Worm (Caenorhabditis elegans) whole organism, young adult: Measurements from ENCODE around the gene Y39B6A.3.

ENCODE experiments used
- D2030.7 ChIP-seq: fragments of 200-800 bp; sonication (Bioruptor generic); IDR thresholded peaks from 2 replicates; pipeline ENCODE4 v1.3.6; 2022; ENCODE audit warnings: missing genetic modification reagents, missing genetic modification characterization, missing compliant biosample characterization
- F22D6.2 ChIP-seq: sonication (generic microtip); optimal IDR thresholded peaks from 2 replicates; lab custom pipeline; 2016; ENCODE audit warnings: mild to moderate bottlenecking, missing genetic modification characterization, missing compliant biosample characterization
- F37B4.10 ChIP-seq: fragments of 200-800 bp; sonication (Bioruptor generic); IDR thresholded peaks from 2 replicates; pipeline ENCODE4 v1.3.6; 2022; ENCODE audit warnings: missing genetic modification characterization, missing compliant biosample characterization
- F49E8.2 ChIP-seq: sonication (generic microtip); optimal IDR thresholded peaks from 3 replicates; lab custom pipeline; 2017; ENCODE audit warnings: missing genetic modification characterization, mild to moderate bottlenecking, missing compliant biosample characterization, antibody characterized with exemption, moderate library complexity; ENCODE audit not compliant: insufficient read depth
- F55B11.4 ChIP-seq: sonication (generic microtip); optimal IDR thresholded peaks from 2 replicates; lab custom pipeline; 2016; ENCODE audit warnings: missing compliant biosample characterization, missing genetic modification characterization, borderline replicate concordance; ENCODE audit not compliant: insufficient read depth
- T07F8.4 ChIP-seq: sonication (generic microtip); optimal IDR thresholded peaks from 2 replicates; lab custom pipeline; 2016; ENCODE audit warnings: mild to moderate bottlenecking, missing genetic modification characterization, moderate library complexity, missing compliant biosample characterization
- ZK185.1 ChIP-seq: sonication (generic microtip); optimal IDR thresholded peaks from 2 replicates; lab custom pipeline; 2016; ENCODE audit warnings: mild to moderate bottlenecking, missing genetic modification characterization, missing compliant biosample characterization; ENCODE audit not compliant: poor library complexity, severe bottlenecking
- aptf-3 ChIP-seq: fragments of 200-800 bp; sonication (Bioruptor generic); IDR thresholded peaks from 2 replicates; pipeline ENCODE4 v1.3.6; 2022; ENCODE audit warnings: missing genetic modification characterization, missing compliant biosample characterization
- attf-5 ChIP-seq: fragments of 200-800 bp; sonication (Bioruptor generic); optimal IDR thresholded peaks from 2 replicates; lab custom pipeline; 2018; ENCODE audit warnings: mild to moderate bottlenecking, missing genetic modification characterization, missing compliant biosample characterization
- attf-6 ChIP-seq: fragments of 200-800 bp; sonication (Bioruptor generic); IDR thresholded peaks from 2 replicates; pipeline ENCODE4 v1.3.6; 2022; ENCODE audit warnings: missing genetic modification reagents, missing genetic modification characterization, missing compliant biosample characterization
- ceh-27 ChIP-seq: fragments of 200-800 bp; sonication (Bioruptor generic); optimal IDR thresholded peaks from 2 replicates; lab custom pipeline; 2018; ENCODE audit warnings: mild to moderate bottlenecking, missing genetic modification characterization, moderate library complexity, missing compliant biosample characterization
- ceh-58 ChIP-seq: fragments of 200-800 bp; sonication (Bioruptor generic); IDR thresholded peaks from 2 replicates; pipeline ENCODE4 v1.3.6; 2022; ENCODE audit warnings: missing genetic modification characterization, missing compliant biosample characterization
- ceh-79 ChIP-seq: sonication (generic microtip); optimal IDR thresholded peaks from 2 replicates; lab custom pipeline; 2017; ENCODE audit warnings: mild to moderate bottlenecking, missing genetic modification characterization, missing compliant biosample characterization
- dpff-1 ChIP-seq: sonication (generic microtip); optimal IDR thresholded peaks from 2 replicates; lab custom pipeline; 2017; ENCODE audit warnings: mild to moderate bottlenecking, missing genetic modification characterization, missing compliant biosample characterization
- dpl-1 ChIP-seq: fragments of 150-350 bp; optimal IDR thresholded peaks from 2 replicates; lab custom pipeline; 2014; ENCODE audit warnings: missing biosample characterization, missing genetic modification reagents, missing genetic modification characterization
- fkh-3 ChIP-seq: sonication (generic microtip); optimal IDR thresholded peaks from 2 replicates; lab custom pipeline; 2016; ENCODE audit warnings: mild to moderate bottlenecking, missing genetic modification characterization, missing compliant biosample characterization
- gei-17 ChIP-seq: fragments of 200-800 bp; sonication (Bioruptor generic); optimal IDR thresholded peaks from 2 replicates; lab custom pipeline; 2018; ENCODE audit warnings: mild to moderate bottlenecking, missing genetic modification characterization, missing compliant biosample characterization
- him-1 ChIP-seq: sonication (generic microtip); optimal IDR thresholded peaks from 2 replicates; lab custom pipeline; 2016; ENCODE audit warnings: missing genotype, missing genetic modification reagents, missing genetic modification characterization, missing compliant biosample characterization
- hlh-12 ChIP-seq: sonication (generic microtip); optimal IDR thresholded peaks from 2 replicates; lab custom pipeline; 2016; ENCODE audit warnings: missing genetic modification characterization, missing compliant biosample characterization
- hlh-26 ChIP-seq: fragments of 200-800 bp; sonication (Bioruptor generic); conservative IDR thresholded peaks from 2 replicates; pipeline ENCODE4 v1.3.6; 2022; ENCODE audit warnings: missing genetic modification reagents, missing genetic modification characterization, missing compliant biosample characterization
- hmg-1.2 ChIP-seq: fragments of 200-800 bp; sonication (Bioruptor generic); IDR thresholded peaks from 2 replicates; pipeline ENCODE4 v1.3.6; 2022; ENCODE audit warnings: missing genetic modification reagents, missing genetic modification characterization, missing compliant biosample characterization
- hrde-1 ChIP-seq: sonication (generic microtip); optimal IDR thresholded peaks from 2 replicates; lab custom pipeline; 2016; ENCODE audit warnings: missing genetic modification characterization, mild to moderate bottlenecking, missing compliant biosample characterization, moderate library complexity, missing genotype, missing genetic modification reagents, borderline replicate concordance
- let-607 ChIP-seq, 2 experiments: fragments of 200-800 bp in 1 of 2; sonication (Bioruptor generic) in 1 of 2; sonication (generic microtip) in 1 of 2; optimal IDR thresholded peaks; 2 replicates each; lab custom pipeline; 2016 to 2018; ENCODE audit warnings: mild to moderate bottlenecking in 2 of 2, missing compliant biosample characterization in 2 of 2, missing genetic modification characterization in 2 of 2, moderate library complexity in 2 of 2, missing genotype in 1 of 2
- lin-26 ChIP-seq: fragments of 200-800 bp; sonication (Bioruptor generic); IDR thresholded peaks from 2 replicates; pipeline ENCODE4 v1.3.6; 2022; ENCODE audit warnings: missing genetic modification reagents, missing genetic modification characterization, missing compliant biosample characterization
- lin-35 ChIP-seq, 3 experiments: fragments of 150-350 bp in 2 of 3; sonication (generic microtip) in 1 of 3; optimal IDR thresholded peaks; 2 replicates each; lab custom pipeline; 2014 to 2018; ENCODE audit warnings: missing biosample characterization in 3 of 3, missing genetic modification characterization in 3 of 3, missing genetic modification reagents in 3 of 3
- lir-1 ChIP-seq: fragments of 200-800 bp; sonication (Bioruptor generic); conservative IDR thresholded peaks from 2 replicates; pipeline ENCODE4 v1.3.6; 2022; ENCODE audit warnings: missing genetic modification reagents, missing genetic modification characterization, missing compliant biosample characterization
- madf-3 ChIP-seq: fragments of 200-800 bp; sonication (Bioruptor generic); IDR thresholded peaks from 2 replicates; pipeline ENCODE4 v1.3.6; 2022; ENCODE audit warnings: missing genetic modification reagents, missing genetic modification characterization, missing compliant biosample characterization
- madf-6 ChIP-seq: fragments of 200-800 bp; sonication (Bioruptor generic); IDR thresholded peaks from 2 replicates; pipeline ENCODE4 v1.3.6; 2022; ENCODE audit warnings: missing genetic modification reagents, missing genetic modification characterization, missing compliant biosample characterization
- mcd-1 ChIP-seq: fragments of 200-800 bp; sonication (Bioruptor generic); IDR thresholded peaks from 2 replicates; pipeline ENCODE4 v1.3.6; 2022; ENCODE audit warnings: missing genetic modification reagents, missing genetic modification characterization, missing compliant biosample characterization
- nfya-1 ChIP-seq: sonication (generic microtip); optimal IDR thresholded peaks from 2 replicates; lab custom pipeline; 2017; ENCODE audit warnings: antibody characterized with exemption, missing compliant biosample characterization, missing genetic modification characterization, borderline replicate concordance; ENCODE audit not compliant: insufficient read depth
- nfya-2 ChIP-seq: fragments of 200-800 bp; sonication (Bioruptor generic); IDR thresholded peaks from 2 replicates; pipeline ENCODE4 v1.3.6; 2022; ENCODE audit warnings: missing genetic modification reagents, missing genetic modification characterization, missing compliant biosample characterization
- nhr-120 ChIP-seq: fragments of 200-800 bp; sonication (Bioruptor generic); IDR thresholded peaks from 2 replicates; pipeline ENCODE4 v1.3.6; 2022; ENCODE audit warnings: missing genetic modification characterization, missing compliant biosample characterization
- nhr-90 ChIP-seq: sonication (generic microtip); optimal IDR thresholded peaks from 2 replicates; lab custom pipeline; 2016; ENCODE audit warnings: missing genotype, mild to moderate bottlenecking, missing genetic modification characterization, missing compliant biosample characterization
- pbrm-1 ChIP-seq: fragments of 200-800 bp; sonication (Bioruptor generic); IDR thresholded peaks from 2 replicates; pipeline ENCODE4 v1.3.6; 2022; ENCODE audit warnings: missing genetic modification reagents, missing genetic modification characterization, missing compliant biosample characterization
- pha-4 ChIP-seq: fragments of 150-350 bp; sonication (generic microtip); optimal IDR thresholded peaks from 2 replicates; lab custom pipeline; 2014; ENCODE audit warnings: missing biosample characterization, missing genetic modification reagents, missing genetic modification characterization
- repo-1 ChIP-seq: sonication (generic microtip); optimal IDR thresholded peaks from 2 replicates; lab custom pipeline; 2017; ENCODE audit warnings: mild to moderate bottlenecking, missing genetic modification characterization, missing compliant biosample characterization
- rpc-1 ChIP-seq, 2 experiments: fragments of 150-350 bp in 1 of 2; sonication (generic microtip) in 1 of 2; optimal IDR thresholded peaks; 2 replicates each; lab custom pipeline; 2014 to 2018; ENCODE audit warnings: missing biosample characterization in 1 of 2, missing genetic modification characterization in 1 of 2, missing genetic modification reagents in 1 of 2, missing genotype in 1 of 2
- sdz-38 ChIP-seq: sonication (generic microtip); optimal IDR thresholded peaks from 2 replicates; lab custom pipeline; 2016; ENCODE audit warnings: missing genotype, missing genetic modification characterization, missing compliant biosample characterization
- sea-2 ChIP-seq: fragments of 200-800 bp; sonication (Bioruptor generic); IDR thresholded peaks from 2 replicates; pipeline ENCODE4 v1.3.6; 2022; ENCODE audit warnings: missing genetic modification characterization, missing compliant biosample characterization
- snpc-3.4 ChIP-seq: sonication (generic microtip); optimal IDR thresholded peaks from 2 replicates; lab custom pipeline; 2017; ENCODE audit warnings: missing genetic modification characterization, mild to moderate bottlenecking, missing compliant biosample characterization, antibody characterized with exemption, moderate library complexity, missing genotype, missing genetic modification reagents
- somi-1 ChIP-seq: fragments of 200-800 bp; sonication (Bioruptor generic); optimal IDR thresholded peaks from 2 replicates; lab custom pipeline; 2018; ENCODE audit warnings: mild to moderate bottlenecking, missing genetic modification characterization, missing compliant biosample characterization
- sptf-2 ChIP-seq: fragments of 200-800 bp; sonication (Bioruptor generic); optimal IDR thresholded peaks from 2 replicates; lab custom pipeline; 2018; ENCODE audit warnings: mild to moderate bottlenecking, missing genetic modification characterization, missing compliant biosample characterization
- tbp1 ChIP-seq: fragments of 200-800 bp; sonication (Bioruptor generic); optimal IDR thresholded peaks from 2 replicates; lab custom pipeline; 2018; ENCODE audit warnings: mild to moderate bottlenecking, missing genetic modification characterization, missing compliant biosample characterization
- tlf-1 ChIP-seq: fragments of 200-800 bp; sonication (Bioruptor generic); optimal IDR thresholded peaks from 2 replicates; lab custom pipeline; 2018; ENCODE audit warnings: mild to moderate bottlenecking, missing genetic modification characterization, missing compliant biosample characterization
- unc-130 ChIP-seq: sonication (generic microtip); optimal IDR thresholded peaks from 2 replicates; lab custom pipeline; 2016; ENCODE audit warnings: missing genetic modification reagents, missing genetic modification characterization, missing compliant biosample characterization
- ztf-26 ChIP-seq: sonication (generic microtip); optimal IDR thresholded peaks from 2 replicates; lab custom pipeline; 2017; ENCODE audit warnings: missing genetic modification characterization, missing compliant biosample characterization
- ztf-3 ChIP-seq: fragments of 200-800 bp; sonication (Bioruptor generic); optimal IDR thresholded peaks from 2 replicates; lab custom pipeline; 2018; ENCODE audit warnings: mild to moderate bottlenecking, missing genetic modification characterization, missing compliant biosample characterization
- ztf-6 ChIP-seq: fragments of 200-800 bp; sonication (Bioruptor generic); IDR thresholded peaks from 2 replicates; pipeline ENCODE4 v1.3.6; 2022; ENCODE audit warnings: missing genetic modification reagents, missing genetic modification characterization, missing compliant biosample characterization

Y39B6A.3 gene

ce11 chrV:19142595-19142994 lies 47.2 kb downstream of the Y39B6A.3 start:
- no peak for TF ChIP-seq hrde-1 (tag; lab: Kevin White, UChicago)
- no peak for TF ChIP-seq lin-26 (GFP tag; lab: Robert Waterston, UW)
- TF ChIP-seq somi-1 (GFP tag; lab: Kevin White, UChicago), result no peak
- no peak for TF ChIP-seq nfya-1
- no peak for TF ChIP-seq F49E8.2 (tag; lab: Kevin White, UChicago)
- TF ChIP-seq rpc-1 (optimal IDR thresholded peaks at IDR 0.05; lab: Kevin White, UChicago), result peak; percentile 58
- peak; percentile 72 for TF ChIP-seq rpc-1 (tag; optimal IDR thresholded peaks at IDR 0.05; lab: Kevin White, UChicago)
- TF ChIP-seq him-1 (tag; lab: Kevin White, UChicago), result peak; percentile 2
- no peak for TF ChIP-seq hlh-26 (GFP tag; lab: Robert Waterston, UW)
- no peak for TF ChIP-seq ceh-27 (GFP tag; lab: Kevin White, UChicago)
- no peak for TF ChIP-seq fkh-3 (tag; lab: Kevin White, UChicago)
- TF ChIP-seq F37B4.10 (GFP tag; lab: Robert Waterston, UW), result no peak
- TF ChIP-seq tlf-1 (GFP tag; lab: Kevin White, UChicago), result no peak
- TF ChIP-seq sdz-38, result no peak
- no peak for TF ChIP-seq attf-6 (GFP tag; lab: Robert Waterston, UW)
- no peak for TF ChIP-seq nfya-2 (GFP tag; lab: Robert Waterston, UW)
- no peak for TF ChIP-seq attf-5 (GFP tag; lab: Kevin White, UChicago)
- TF ChIP-seq lin-35 (GFP tag; optimal IDR thresholded peaks at IDR 0.05; lab: Kevin White, UChicago), result no peak
- TF ChIP-seq let-607 (tag; optimal IDR thresholded peaks at IDR 0.05; lab: Kevin White, UChicago), result no peak
- TF ChIP-seq dpff-1 (tag; lab: Kevin White, UChicago), result no peak
- TF ChIP-seq gei-17, result no peak
- no peak for TF ChIP-seq ZK185.1 (tag; lab: Kevin White, UChicago)
- no peak for TF ChIP-seq snpc-3.4
- no peak for TF ChIP-seq pha-4 (tag; lab: Kevin White, UChicago)
- TF ChIP-seq madf-6 (GFP tag; lab: Robert Waterston, UW), result no peak
- TF ChIP-seq hlh-12 (tag; lab: Kevin White, UChicago), result no peak
- TF ChIP-seq nhr-120 (GFP tag; lab: Robert Waterston, UW), result no peak
- TF ChIP-seq ztf-6 (GFP tag; lab: Robert Waterston, UW), result no peak
- TF ChIP-seq unc-130, result no peak
- no peak for TF ChIP-seq ceh-58 (GFP tag; lab: Robert Waterston, UW)
- no peak for TF ChIP-seq sea-2 (GFP tag; lab: Robert Waterston, UW)
- TF ChIP-seq sptf-2 (GFP tag; lab: Kevin White, UChicago), result no peak
- TF ChIP-seq ceh-79 (tag; lab: Kevin White, UChicago), result no peak
- no peak for TF ChIP-seq ztf-3 (GFP tag; lab: Kevin White, UChicago)
- no peak for TF ChIP-seq aptf-3
- TF ChIP-seq ztf-26 (tag; lab: Kevin White, UChicago), result no peak
- no peak for TF ChIP-seq T07F8.4 (tag; lab: Kevin White, UChicago)
- TF ChIP-seq madf-3 (GFP tag; lab: Robert Waterston, UW), result no peak
- peak; percentile 87 for TF ChIP-seq tbp1 (GFP tag; lab: Kevin White, UChicago)
- TF ChIP-seq D2030.7 (GFP tag; lab: Robert Waterston, UW), result 0 out of 2 replicates have a peak, but pooled peaks have one; percentile 28
- no peak for TF ChIP-seq F22D6.2 (tag; lab: Kevin White, UChicago)
- peak; percentile 54 for TF ChIP-seq mcd-1 (GFP tag; lab: Robert Waterston, UW)
- no peak for TF ChIP-seq dpl-1 (GFP tag; lab: Kevin White, UChicago)
- TF ChIP-seq lir-1 (GFP tag; lab: Robert Waterston, UW), result no peak
- no peak for TF ChIP-seq F55B11.4 (tag; lab: Kevin White, UChicago)
- no peak for TF ChIP-seq pbrm-1 (GFP tag; lab: Robert Waterston, UW)
- TF ChIP-seq nhr-90 (tag; lab: Kevin White, UChicago), result peak; percentile 21
- no peak for TF ChIP-seq repo-1 (tag; lab: Kevin White, UChicago)
- peak; percentile 65 for TF ChIP-seq hmg-1.2 (GFP tag; lab: Robert Waterston, UW)
